Fruit fly (Drosophila melanogaster): ENCODE data around the gene CG7963.

The CG7963 gene

dm6 chr3R:8321447-8321846 is 41.2 kb upstream of the CG7963 start, which contains the start of gene Or85a:
Gene Or85a, plus strand, starts transcription at chr3R:8321747.
- TF ChIP-seq ovo (GFP tag; optimal IDR thresholded peaks at IDR 0.05) (no peak), CG12768 (GFP tag; optimal IDR thresholded peaks at IDR 0.05) (no peak), tj (GFP tag; optimal IDR thresholded peaks at IDR 0.05) (no peak), Crg-1 (GFP tag; optimal IDR thresholded peaks at IDR 0.05) (no peak)

dm6 chr3R:8324016-8324415 is 38.6 kb upstream of the CG7963 start, which contains the start of gene CG7443:
Gene CG7443, plus strand, starts transcription at chr3R:8324316.
- TF ChIP-seq ovo (GFP tag; optimal IDR thresholded peaks at IDR 0.05) (no peak), Hr96 (GFP tag; optimal IDR thresholded peaks at IDR 0.05) (no peak), CG14711 (tag; optimal IDR thresholded peaks at IDR 0.05) (no peak), CG5204 (GFP tag; optimal IDR thresholded peaks at IDR 0.05) (no peak), CG11617 (GFP tag; optimal IDR thresholded peaks at IDR 0.05) (no peak), Clk (GFP tag; optimal IDR thresholded peaks at IDR 0.05) (no peak), pad (GFP tag; optimal IDR thresholded peaks at IDR 0.05) (no peak), cnc (optimal IDR thresholded peaks at IDR 0.05) (no peak)

- TF ChIP-seq Hr96 (GFP tag; optimal IDR thresholded peaks at IDR 0.05) (no peak), CG11617 (GFP tag; optimal IDR thresholded peaks at IDR 0.05) (no peak), ovo (GFP tag; optimal IDR thresholded peaks at IDR 0.05) (no peak), bab1 (GFP tag; optimal IDR thresholded peaks at IDR 0.05) (no peak), Clk (GFP tag; optimal IDR thresholded peaks at IDR 0.05) (no peak), Mnt (GFP tag; optimal IDR thresholded peaks at IDR 0.05) (no peak), CG1620 (GFP tag; optimal IDR thresholded peaks at IDR 0.05) (no peak), pad (GFP tag; optimal IDR thresholded peaks at IDR 0.05) (no peak), CG33017 (tag; optimal IDR thresholded peaks at IDR 0.05) (no peak), CG7101 (tag; optimal IDR thresholded peaks at IDR 0.05) (no peak), cic (GFP tag; optimal IDR thresholded peaks at IDR 0.05) (no peak), cnc (optimal IDR thresholded peaks at IDR 0.05) (no peak), CG14711 (tag; optimal IDR thresholded peaks at IDR 0.05) (no peak), kay (GFP tag; ENCODE audit: borderline replicate concordance) (no peak), toe (GFP tag; optimal IDR thresholded peaks at IDR 0.05) (no peak), CG12768 (GFP tag; optimal IDR thresholded peaks at IDR 0.05) (no peak), CG5204 (GFP tag; optimal IDR thresholded peaks at IDR 0.05) (no peak), tj (GFP tag; optimal IDR thresholded peaks at IDR 0.05) (no peak), Crg-1 (GFP tag; optimal IDR thresholded peaks at IDR 0.05) (no peak)
These were observed 35.7 kb upstream of the CG7963 start for dm6 chr3R:8326884-8327283.

- TF ChIP-seq tj (GFP tag; optimal IDR thresholded peaks at IDR 0.05) (no peak), kay (GFP tag; ENCODE audit: borderline replicate concordance) (peak; percentile 86)
These were observed 34.4 kb upstream of the CG7963 start for dm6 chr3R:8327967-8328789.

- TF ChIP-seq CG11617 (GFP tag; optimal IDR thresholded peaks at IDR 0.05) (no peak), CG14711 (tag; optimal IDR thresholded peaks at IDR 0.05) (no peak), cnc (optimal IDR thresholded peaks at IDR 0.05) (no peak), Clk (GFP tag; optimal IDR thresholded peaks at IDR 0.05) (no peak)
These were observed 33.0 kb upstream of the CG7963 start for dm6 chr3R:8329628-8330027.

dm6 chr3R:8333768-8334470 is 28.7 kb upstream of the CG7963 start, which contains the start of gene Poxm:
Gene Poxm, minus strand, starts transcription at chr3R:8333792.
- TF ChIP-seq tj (GFP tag; optimal IDR thresholded peaks at IDR 0.05) = no peak
- TF ChIP-seq kay (GFP tag; ENCODE audit: borderline replicate concordance) = peak; percentile 67
- TF ChIP-seq Mnt (GFP tag; optimal IDR thresholded peaks at IDR 0.05) = no peak
- TF ChIP-seq cnc (optimal IDR thresholded peaks at IDR 0.05) = no peak

dm6 chr3R:8334471-8334783 is 28.2 kb upstream of the CG7963 start:
- peak; percentile 12 for TF ChIP-seq kay (GFP tag; ENCODE audit: borderline replicate concordance)
- no peak for TF ChIP-seq pad (GFP tag; optimal IDR thresholded peaks at IDR 0.05)
- TF ChIP-seq CG11617 (GFP tag; optimal IDR thresholded peaks at IDR 0.05) = no peak
- no peak for TF ChIP-seq CG1620 (GFP tag; optimal IDR thresholded peaks at IDR 0.05)
- TF ChIP-seq CG14711 (tag; optimal IDR thresholded peaks at IDR 0.05) = no peak
- TF ChIP-seq Mnt (GFP tag; optimal IDR thresholded peaks at IDR 0.05) = no peak

- TF ChIP-seq pad (GFP tag; optimal IDR thresholded peaks at IDR 0.05) (no peak), CG33017 (tag; optimal IDR thresholded peaks at IDR 0.05) (no peak), toe (GFP tag; optimal IDR thresholded peaks at IDR 0.05) (no peak), Clk (GFP tag; optimal IDR thresholded peaks at IDR 0.05) (no peak), CG5204 (GFP tag; optimal IDR thresholded peaks at IDR 0.05) (no peak), Mnt (GFP tag; optimal IDR thresholded peaks at IDR 0.05) (no peak)
These were observed 27.6 kb upstream of the CG7963 start for dm6 chr3R:8334982-8335381.

Measured in whole organism, adult.